Worm (Caenorhabditis elegans): ENCODE measurements around the gene elof-1.

The elof-1 gene

ce11 chrII:14357936-14358416 lies 8.4 kb downstream of the elof-1 start, which contains the start of the genes agl-1 and pfs-2 (continued):
- TF ChIP-seq nfya-1 (tag; optimal IDR thresholded peaks at IDR 0.05; ENCODE audit: borderline replicate concordance, insufficient read depth), result no peak
- peak; percentile 35 for TF ChIP-seq lsl-1 (GFP tag; optimal IDR thresholded peaks at IDR 0.05)
- TF ChIP-seq F23B12.7 (tag; optimal IDR thresholded peaks at IDR 0.05; ENCODE audit: insufficient read depth), result peak; percentile 69
- TF ChIP-seq snpc-1.3 (tag; optimal IDR thresholded peaks at IDR 0.05; ENCODE audit: insufficient read depth), result peak; percentile 32
- no peak for TF ChIP-seq C06A6.2 (GFP tag; conservative IDR thresholded peaks at IDR 0.05)

ce11 chrII:14359007-14359406 lies 9.5 kb downstream of the elof-1 start:
- TF ChIP-seq snpc-1.1 (tag; optimal IDR thresholded peaks at IDR 0.05; ENCODE audit: insufficient read depth) (peak; percentile 8), bed-1 (GFP tag; IDR thresholded peaks at IDR 0.05) (no peak)

- no peak for TF ChIP-seq cebp-1 (GFP tag; IDR thresholded peaks at IDR 0.05)
- TF ChIP-seq cebp-1 (tag; optimal IDR thresholded peaks at IDR 0.05), result no peak
- no peak for TF ChIP-seq him-1 (tag; optimal IDR thresholded peaks at IDR 0.05)
- peak; percentile 52; the same call in 1 of the 2 replicates for TF ChIP-seq zfh-2 (GFP tag; conservative IDR thresholded peaks at IDR 0.05)
- TF ChIP-seq F57A8.1 (GFP tag; optimal IDR thresholded peaks at IDR 0.05), result no peak
- TF ChIP-seq bed-1 (GFP tag; IDR thresholded peaks at IDR 0.05), result 0 out of 2 replicates have a peak, but pooled peaks have one; percentile 4
- no peak for TF ChIP-seq let-607 (tag; optimal IDR thresholded peaks at IDR 0.05)
- no peak for TF ChIP-seq hsf-1 (GFP tag; IDR thresholded peaks at IDR 0.05)
- TF ChIP-seq attf-5 (GFP tag; optimal IDR thresholded peaks at IDR 0.05), result no peak
- no peak for TF ChIP-seq lsl-1 (GFP tag; optimal IDR thresholded peaks at IDR 0.05)
- TF ChIP-seq B0336.3 (GFP tag; IDR thresholded peaks at IDR 0.05), result no peak
- no peak for TF ChIP-seq ekl-4 (GFP tag; IDR thresholded peaks at IDR 0.05)
- no peak for TF ChIP-seq ztf-28 (GFP tag; IDR thresholded peaks at IDR 0.05)
- TF ChIP-seq ceh-27 (GFP tag; optimal IDR thresholded peaks at IDR 0.05), result no peak
These were observed 11.1 kb downstream of the elof-1 start for ce11 chrII:14360675-14361074.

ce11 chrII:14361719-14362118 lies 12.2 kb downstream of the elof-1 start, which contains the start of gene tebp-1:
tebp-1 (plus strand) TSS chrII:14362019.
- TF ChIP-seq ekl-4 (GFP tag; IDR thresholded peaks at IDR 0.05), result no peak
- no peak for TF ChIP-seq sea-2 (GFP tag; IDR thresholded peaks at IDR 0.05)

ce11 chrII:14365182-14365751 lies 15.7 kb downstream of the elof-1 start, which contains the start of gene imb-2:
imb-2 (plus strand) TSS chrII:14365701.
- peak; percentile 1 for TF ChIP-seq snpc-1.1 (tag; optimal IDR thresholded peaks at IDR 0.05; ENCODE audit: insufficient read depth)
- TF ChIP-seq ceh-40 (GFP tag; IDR thresholded peaks at IDR 0.05), result no peak
- no peak for TF ChIP-seq lir-1 (GFP tag; conservative IDR thresholded peaks at IDR 0.05)
- TF ChIP-seq bed-2 (GFP tag; IDR thresholded peaks at IDR 0.05), result no peak
- TF ChIP-seq lin-54 (GFP tag; optimal IDR thresholded peaks at IDR 0.05), result peak; percentile 68
- no peak for TF ChIP-seq nhr-120 (GFP tag; IDR thresholded peaks at IDR 0.05)
- peak; percentile 88 for TF ChIP-seq lsl-1 (GFP tag; optimal IDR thresholded peaks at IDR 0.05)
- no peak for TF ChIP-seq nfya-2 (GFP tag; IDR thresholded peaks at IDR 0.05)
- TF ChIP-seq F57C9.4 (tag; optimal IDR thresholded peaks at IDR 0.05), result no peak
- no peak for TF ChIP-seq T26A5.8 (tag; optimal IDR thresholded peaks at IDR 0.05)
- TF ChIP-seq madf-3 (GFP tag; IDR thresholded peaks at IDR 0.05), result no peak
- TF ChIP-seq dpl-1 (GFP tag; optimal IDR thresholded peaks at IDR 0.05), result peak; percentile 39
- TF ChIP-seq F57A8.1 (GFP tag; optimal IDR thresholded peaks at IDR 0.05), result no peak
- TF ChIP-seq ztf-6 (GFP tag; IDR thresholded peaks at IDR 0.05), result no peak
- TF ChIP-seq ceh-58 (GFP tag; IDR thresholded peaks at IDR 0.05), result no peak
- TF ChIP-seq C17E4.6 (GFP tag; IDR thresholded peaks at IDR 0.05), result no peak
- TF ChIP-seq nfya-1 (tag; optimal IDR thresholded peaks at IDR 0.05; ENCODE audit: borderline replicate concordance, insufficient read depth), result no peak
- TF ChIP-seq nhr-179 (tag; optimal IDR thresholded peaks at IDR 0.05), result no peak
- TF ChIP-seq rcor-1 (GFP tag; IDR thresholded peaks at IDR 0.05), result 0 out of 2 replicates have a peak, but pooled peaks have one; percentile 17
- no peak for TF ChIP-seq chd-7 (tag; optimal IDR thresholded peaks at IDR 0.05)
- TF ChIP-seq attf-3 (GFP tag; conservative IDR thresholded peaks at IDR 0.05), result no peak
- TF ChIP-seq F10E7.11 (tag; optimal IDR thresholded peaks at IDR 0.05), result no peak
- peak; percentile 82 for TF ChIP-seq xnd-1 (tag; optimal IDR thresholded peaks at IDR 0.05)
- TF ChIP-seq Y56A3A.18 (GFP tag; IDR thresholded peaks at IDR 0.05), result no peak
